Worm (Caenorhabditis elegans) whole organism, L1 larva: ENCODE measurements around the gene Y46C8AM.1.

Experiments
- C04F5.9 ChIP-seq: sonication (generic microtip); optimal IDR thresholded peaks from 2 replicates; lab custom pipeline; 2016; ENCODE audit warnings: missing genetic modification characterization, missing compliant biosample characterization
- C16A3.4 ChIP-seq: fragments of 150-350 bp; optimal IDR thresholded peaks from 2 replicates; lab custom pipeline; 2014; ENCODE audit warnings: missing biosample characterization, missing genetic modification characterization
- F16B12.6 ChIP-seq: fragments of 150-350 bp; optimal IDR thresholded peaks from 2 replicates; lab custom pipeline; 2014; ENCODE audit warnings: missing biosample characterization, missing genetic modification characterization
- aha-1 ChIP-seq: fragments of 150-350 bp; optimal IDR thresholded peaks from 2 replicates; lab custom pipeline; 2014; ENCODE audit warnings: missing biosample characterization, missing genetic modification characterization
- ama-1 ChIP-seq: fragments of 150-350 bp; optimal IDR thresholded peaks from 2 replicates; lab custom pipeline; 2014
- ceh-8 ChIP-seq: fragments of 200-800 bp; sonication (Bioruptor generic); optimal IDR thresholded peaks from 2 replicates; lab custom pipeline; 2018; ENCODE audit warnings: mild to moderate bottlenecking, missing genetic modification characterization, moderate library complexity, missing compliant biosample characterization
- ceh-88 ChIP-seq: fragments of 200-800 bp; sonication (Bioruptor generic); IDR thresholded peaks from 2 replicates; pipeline ENCODE4 v1.3.6; 2022; ENCODE audit warnings: missing genetic modification characterization, missing compliant biosample characterization
- ceh-90 ChIP-seq: sonication (generic microtip); optimal IDR thresholded peaks from 2 replicates; lab custom pipeline; 2016; ENCODE audit warnings: missing genetic modification characterization, missing compliant biosample characterization
- ces-1 ChIP-seq: fragments of 150-350 bp; optimal IDR thresholded peaks from 2 replicates; lab custom pipeline; 2014; ENCODE audit warnings: missing biosample characterization, missing genetic modification reagents, missing genetic modification characterization
- dpl-1 ChIP-seq, 3 experiments: fragments of 150-350 bp in 2 of 3; sonication (generic microtip) in 1 of 3; optimal IDR thresholded peaks; 2 replicates each; lab custom pipeline; 2014 to 2017; ENCODE audit warnings: missing biosample characterization in 3 of 3, missing genetic modification characterization in 3 of 3, missing genetic modification reagents in 3 of 3
- dsc-1 ChIP-seq: sonication (generic microtip); optimal IDR thresholded peaks from 2 replicates; lab custom pipeline; 2016; ENCODE audit warnings: mild to moderate bottlenecking, missing genetic modification characterization, missing compliant biosample characterization
- efl-1 ChIP-seq, 4 experiments: fragments of 150-350 bp; optimal IDR thresholded peaks in 3 of 4; peaks in 1 of 4; 1 replicate in 1 of 4; 2 replicates in 3 of 4; lab custom pipeline; 2014; ENCODE audit warnings: missing biosample characterization in 2 of 4, missing genetic modification characterization in 2 of 4, missing genetic modification reagents in 2 of 4
- egl-13 ChIP-seq: sonication (generic microtip); optimal IDR thresholded peaks from 2 replicates; lab custom pipeline; 2016; ENCODE audit warnings: missing genotype, missing genetic modification reagents, missing genetic modification characterization, missing compliant biosample characterization
- ets-5 ChIP-seq: fragments of 200-800 bp; sonication (Bioruptor generic); IDR thresholded peaks from 2 replicates; pipeline ENCODE4 v1.3.6; 2022; ENCODE audit warnings: missing genetic modification characterization, missing compliant biosample characterization
- fkh-8 ChIP-seq: sonication (generic microtip); optimal IDR thresholded peaks from 2 replicates; lab custom pipeline; 2016; ENCODE audit warnings: mild to moderate bottlenecking, missing genetic modification characterization, missing compliant biosample characterization
- grh-1 ChIP-seq: fragments of 200-800 bp; sonication (Bioruptor generic); IDR thresholded peaks from 2 replicates; pipeline ENCODE4 v1.3.6; 2022; ENCODE audit warnings: missing genetic modification reagents, missing genetic modification characterization, missing compliant biosample characterization
- hlh-4 ChIP-seq: sonication (generic microtip); optimal IDR thresholded peaks from 2 replicates; lab custom pipeline; 2016; ENCODE audit warnings: mild to moderate bottlenecking, missing genetic modification characterization, missing compliant biosample characterization
- irx-1 ChIP-seq: sonication (generic microtip); optimal IDR thresholded peaks from 2 replicates; lab custom pipeline; 2016; ENCODE audit warnings: missing genetic modification characterization, missing compliant biosample characterization
- lin-13 ChIP-seq: fragments of 150-350 bp; optimal IDR thresholded peaks from 2 replicates; lab custom pipeline; 2014; ENCODE audit warnings: missing biosample characterization, missing genetic modification reagents, missing genetic modification characterization
- lin-14 ChIP-seq: fragments of 200-800 bp; sonication (Bioruptor generic); optimal IDR thresholded peaks from 2 replicates; lab custom pipeline; 2018; ENCODE audit warnings: mild to moderate bottlenecking, missing genetic modification characterization, moderate library complexity, missing compliant biosample characterization
- mab-9 ChIP-seq: fragments of 200-800 bp; sonication (Bioruptor generic); IDR thresholded peaks from 2 replicates; pipeline ENCODE4 v1.3.6; 2022; ENCODE audit warnings: missing genetic modification reagents, missing genetic modification characterization, missing compliant biosample characterization
- mdl-1 ChIP-seq, 2 experiments: fragments of 150-350 bp; optimal IDR thresholded peaks; 2 replicates each; lab custom pipeline; 2014 to 2017; ENCODE audit warnings: missing biosample characterization in 2 of 2, missing genetic modification characterization in 2 of 2, inconsistent platforms in 1 of 2
- mef-2 ChIP-seq: fragments of 150-350 bp; optimal IDR thresholded peaks from 2 replicates; lab custom pipeline; 2014; ENCODE audit warnings: missing biosample characterization, missing genetic modification characterization
- mep-1 ChIP-seq: fragments of 150-350 bp; optimal IDR thresholded peaks from 2 replicates; lab custom pipeline; 2014; ENCODE audit warnings: missing biosample characterization, missing genetic modification characterization
- nhr-11 ChIP-seq: fragments of 150-350 bp; optimal IDR thresholded peaks from 2 replicates; lab custom pipeline; 2014; ENCODE audit warnings: missing biosample characterization, missing genetic modification characterization
- nhr-12 ChIP-seq: sonication (generic microtip); optimal IDR thresholded peaks from 2 replicates; lab custom pipeline; 2017; ENCODE audit warnings: missing biosample characterization, missing genetic modification characterization
- nhr-237 ChIP-seq: fragments of 150-350 bp; optimal IDR thresholded peaks from 2 replicates; lab custom pipeline; 2014; ENCODE audit warnings: missing biosample characterization, missing genetic modification characterization
- nhr-85 ChIP-seq: sonication (generic microtip); peaks from one replicate; lab custom pipeline; 2016; ENCODE audit warnings: missing genetic modification characterization, inconsistent platforms, missing compliant biosample characterization
- nhr-90 ChIP-seq: sonication (generic microtip); optimal IDR thresholded peaks from 2 replicates; lab custom pipeline; 2016; ENCODE audit warnings: mild to moderate bottlenecking, missing genetic modification characterization, missing compliant biosample characterization; ENCODE audit not compliant: poor library complexity
- pax-3 ChIP-seq: fragments of 200-800 bp; sonication (Bioruptor generic); optimal IDR thresholded peaks from 2 replicates; lab custom pipeline; 2018; ENCODE audit warnings: mild to moderate bottlenecking, missing genetic modification characterization, moderate library complexity, missing compliant biosample characterization
- sox-4 ChIP-seq: sonication (generic microtip); optimal IDR thresholded peaks from 2 replicates; lab custom pipeline; 2016; ENCODE audit warnings: missing genetic modification characterization, missing compliant biosample characterization
- swsn-7 ChIP-seq: sonication (generic microtip); optimal IDR thresholded peaks from 2 replicates; lab custom pipeline; 2016; ENCODE audit warnings: missing genetic modification characterization, missing compliant biosample characterization
- unc-30 ChIP-seq: sonication (generic microtip); optimal IDR thresholded peaks from 2 replicates; lab custom pipeline; 2017; ENCODE audit warnings: missing biosample characterization, missing genetic modification characterization
- unc-62 ChIP-seq: fragments of 150-350 bp; optimal IDR thresholded peaks from 2 replicates; lab custom pipeline; 2014; ENCODE audit warnings: missing biosample characterization, missing genetic modification reagents, missing genetic modification characterization
- unc-86 ChIP-seq: sonication (generic microtip); optimal IDR thresholded peaks from 2 replicates; lab custom pipeline; 2016; ENCODE audit warnings: missing genetic modification characterization, missing compliant biosample characterization
- unc-98 ChIP-seq: fragments of 200-800 bp; sonication (Bioruptor generic); IDR thresholded peaks from 2 replicates; pipeline ENCODE4 v1.3.6; 2022; ENCODE audit warnings: missing genetic modification characterization, missing compliant biosample characterization
- zag-1 ChIP-seq: fragments of 150-350 bp; optimal IDR thresholded peaks from 2 replicates; lab custom pipeline; 2014; ENCODE audit warnings: missing biosample characterization, missing genetic modification characterization

Y46C8AM.1 gene

DNA sequence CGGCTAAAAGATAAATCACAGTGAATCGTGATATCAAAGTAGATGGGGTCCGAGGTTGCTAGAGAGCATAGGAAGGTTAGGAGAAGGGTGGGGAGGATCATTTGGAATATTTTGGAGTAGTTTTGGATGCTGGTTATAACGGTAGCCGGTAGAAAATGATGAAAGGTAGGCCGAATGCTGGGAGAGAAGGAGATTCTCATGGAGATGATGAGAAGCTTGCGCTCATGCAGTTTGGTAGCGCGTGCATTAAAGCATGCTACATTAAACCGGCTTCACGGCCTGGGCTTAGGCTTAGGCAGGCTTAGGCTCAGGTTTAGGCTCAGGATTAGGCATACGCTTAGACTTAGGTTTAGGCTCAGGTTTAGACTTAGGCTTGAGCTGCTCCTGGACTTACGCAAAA is 31.6 kb downstream of the Y46C8AM.1 start, which contains the start of gene F47C12.13:
Gene F47C12.13, minus strand, starts transcription at position 101 of the 400 bp plus-strand sequence.
- TF ChIP-seq mdl-1 (tag; optimal IDR thresholded peaks at IDR 0.05; lab: Kevin White, UChicago) (no peak), unc-62 (no peak), unc-86 (tag; lab: Kevin White, UChicago) (no peak), fkh-8 (tag; lab: Kevin White, UChicago) (no peak)

DNA sequence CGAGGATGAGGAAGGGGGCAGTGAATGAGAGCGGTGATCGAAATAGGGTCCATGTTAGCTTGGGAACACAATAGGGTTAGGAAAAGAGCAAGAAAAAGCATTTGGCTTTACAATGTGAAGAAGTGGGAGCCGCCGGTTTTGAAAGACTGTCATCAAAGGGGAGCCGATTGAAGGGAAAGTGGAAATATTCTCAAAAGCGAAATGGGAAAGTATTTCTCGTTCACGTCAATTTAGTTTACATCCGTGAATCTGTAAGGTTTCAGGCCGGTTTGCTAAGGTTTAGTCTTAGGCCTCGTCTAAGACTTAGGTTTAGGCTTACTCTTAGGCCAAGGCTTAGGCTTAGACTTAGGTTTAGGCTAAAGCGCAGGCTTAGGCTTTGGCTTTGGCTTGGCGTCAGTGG is 32.7 kb downstream of the Y46C8AM.1 start, which contains the start of gene F47C12.7:
Gene F47C12.7, minus strand, starts transcription at position 101 of the 400 bp plus-strand sequence.
- TF ChIP-seq ets-5 (GFP tag; lab: Robert Waterston, UW), result no peak
- TF ChIP-seq ceh-90 (tag; lab: Kevin White, UChicago), result no peak
- TF ChIP-seq efl-1 (optimal IDR thresholded peaks at IDR 0.05; lab: Kevin White, UChicago), result no peak
- peak in 1 of 2 experiments; percentile 60 for TF ChIP-seq efl-1 (GFP tag; optimal IDR thresholded peaks at IDR 0.05 in 1 of 2; lab: Kevin White, UChicago)
- TF ChIP-seq C04F5.9, result no peak
- TF ChIP-seq zag-1 (tag; lab: Kevin White, UChicago), result no peak

DNA sequence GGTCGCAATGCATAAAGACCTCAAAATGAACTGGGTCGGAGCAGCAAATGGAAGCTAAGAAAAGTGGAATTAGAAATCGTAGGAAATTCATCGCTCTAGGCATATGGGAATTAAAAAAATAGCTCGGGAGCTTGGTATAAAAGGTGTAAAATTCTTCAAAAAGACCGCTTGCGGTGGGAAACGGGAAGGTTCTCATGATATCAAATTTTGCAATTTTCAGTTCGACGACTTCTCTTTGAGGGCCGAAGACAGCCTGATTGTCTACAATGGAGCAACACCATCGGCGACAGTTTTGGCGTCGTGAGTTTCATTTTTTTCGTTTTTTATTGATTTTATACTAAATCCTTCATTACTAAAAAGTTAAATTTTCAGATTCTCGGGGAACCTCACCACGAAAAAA is 35.8 kb downstream of the Y46C8AM.1 start, which contains the start of gene F47C12.8:
Gene F47C12.8, minus strand, starts transcription at position 101 of the 400 bp plus-strand sequence.
- TF ChIP-seq mdl-1 (tag; optimal IDR thresholded peaks at IDR 0.05; lab: Kevin White, UChicago) (no peak), aha-1 (tag; lab: Kevin White, UChicago) (no peak), nhr-90 (no peak), mep-1 (tag; lab: Kevin White, UChicago) (no peak), fkh-8 (tag; lab: Kevin White, UChicago) (no peak), dsc-1 (tag; lab: Kevin White, UChicago) (no peak), egl-13 (no peak), lin-14 (GFP tag; lab: Kevin White, UChicago) (no peak), grh-1 (GFP tag; lab: Robert Waterston, UW) (no peak), nhr-12 (tag; lab: Kevin White, UChicago) (no peak), unc-30 (tag; lab: Kevin White, UChicago) (no peak), C16A3.4 (tag; lab: Kevin White, UChicago) (no peak), lin-13 (GFP tag; lab: Kevin White, UChicago) (no peak), dpl-1 (GFP tag; optimal IDR thresholded peaks at IDR 0.05; lab: Kevin White, UChicago) (no peak), nhr-11 (no peak), ceh-88 (GFP tag; lab: Robert Waterston, UW) (no peak)

DNA sequence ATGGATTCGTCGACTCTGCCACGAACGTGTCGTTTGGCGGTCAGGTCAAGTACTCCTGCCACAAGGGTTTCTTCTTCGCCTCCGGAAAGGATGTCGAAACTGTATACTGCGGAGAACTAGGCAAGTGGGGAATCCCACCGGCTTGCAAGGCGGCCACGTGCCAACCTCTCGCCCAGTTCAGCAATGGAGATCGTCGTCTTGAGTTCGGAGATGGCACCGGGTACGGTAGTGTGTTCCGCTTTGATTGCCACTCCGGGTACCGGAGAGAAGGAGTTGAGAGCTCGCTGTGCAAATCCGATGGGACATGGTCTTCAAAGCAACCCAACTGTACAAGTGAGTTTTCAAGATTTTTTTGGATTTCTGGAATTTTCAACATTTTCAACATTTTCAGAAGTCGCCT is 37.0 kb downstream of the Y46C8AM.1 start:
- TF ChIP-seq nhr-237 (tag; lab: Kevin White, UChicago), result no peak
- TF ChIP-seq ces-1 (GFP tag; lab: Kevin White, UChicago), result no peak
- no peak for TF ChIP-seq unc-98
- no peak for TF ChIP-seq egl-13
- no peak for TF ChIP-seq ceh-8 (GFP tag; lab: Kevin White, UChicago)
- no peak for TF ChIP-seq pax-3 (tag; lab: Kevin White, UChicago)
- TF ChIP-seq nhr-85 (tag; lab: Kevin White, UChicago), result no peak
- TF ChIP-seq ama-1 (lab: Kevin White, UChicago), result no peak
- TF ChIP-seq mab-9 (GFP tag; lab: Robert Waterston, UW), result no peak
- TF ChIP-seq ceh-88 (GFP tag; lab: Robert Waterston, UW), result no peak
- TF ChIP-seq unc-62, result no peak
- TF ChIP-seq sox-4 (tag; lab: Kevin White, UChicago), result no peak
- no peak for TF ChIP-seq mef-2 (tag; lab: Kevin White, UChicago)
- TF ChIP-seq F16B12.6 (tag; lab: Kevin White, UChicago), result no peak
- TF ChIP-seq ceh-90 (tag; lab: Kevin White, UChicago), result no peak
- no peak for TF ChIP-seq hlh-4
- no peak for TF ChIP-seq swsn-7 (tag; lab: Kevin White, UChicago)
- no peak for TF ChIP-seq irx-1
